Worm (Caenorhabditis elegans) whole organism, young adult: ENCODE data around the gene spcs-3.
A peak's percentile ranks its signal among the peaks of the same experiment; 100 is the strongest.

Experiments used
- B0035.1 ChIP-seq: sonication (generic microtip); optimal IDR thresholded peaks from 2 replicates; lab custom pipeline; 2016; ENCODE audit warnings: missing genetic modification characterization, mild to moderate bottlenecking, missing compliant biosample characterization, missing genotype, missing genetic modification reagents
- C06A6.2 ChIP-seq: fragments of 200-800 bp; sonication (Bioruptor generic); conservative IDR thresholded peaks from 2 replicates; pipeline ENCODE4 v1.3.6; 2022; ENCODE audit warnings: missing genetic modification characterization, missing compliant biosample characterization
- D2030.7 ChIP-seq: fragments of 200-800 bp; sonication (Bioruptor generic); IDR thresholded peaks from 2 replicates; pipeline ENCODE4 v1.3.6; 2022; ENCODE audit warnings: missing genetic modification reagents, missing genetic modification characterization, missing compliant biosample characterization
- F33H1.4 ChIP-seq: fragments of 200-800 bp; sonication (Bioruptor generic); IDR thresholded peaks from 2 replicates; pipeline ENCODE4 v1.3.6; 2022; ENCODE audit warnings: missing genetic modification reagents, missing genetic modification characterization, missing compliant biosample characterization
- F37B4.10 ChIP-seq: fragments of 200-800 bp; sonication (Bioruptor generic); IDR thresholded peaks from 2 replicates; pipeline ENCODE4 v1.3.6; 2022; ENCODE audit warnings: missing genetic modification characterization, missing compliant biosample characterization
- F39B2.1 ChIP-seq: fragments of 200-800 bp; sonication (Bioruptor generic); IDR thresholded peaks from 2 replicates; pipeline ENCODE4 v1.3.6; 2022; ENCODE audit warnings: missing genetic modification reagents, missing genetic modification characterization, missing compliant biosample characterization
- F49E8.2 ChIP-seq: sonication (generic microtip); optimal IDR thresholded peaks from 3 replicates; lab custom pipeline; 2017; ENCODE audit warnings: missing genetic modification characterization, mild to moderate bottlenecking, missing compliant biosample characterization, antibody characterized with exemption, moderate library complexity; ENCODE audit not compliant: insufficient read depth
- F57A8.1 ChIP-seq: fragments of 200-800 bp; sonication (Bioruptor generic); optimal IDR thresholded peaks from 2 replicates; lab custom pipeline; 2018; ENCODE audit warnings: mild to moderate bottlenecking, missing genetic modification characterization, moderate library complexity, missing compliant biosample characterization
- K12H6.12 ChIP-seq: fragments of 200-800 bp; sonication (Bioruptor generic); optimal IDR thresholded peaks from 2 replicates; lab custom pipeline; 2018; ENCODE audit warnings: mild to moderate bottlenecking, missing genetic modification characterization, missing compliant biosample characterization
- akir-1 ChIP-seq: fragments of 200-800 bp; sonication (Bioruptor generic); optimal IDR thresholded peaks from 2 replicates; lab custom pipeline; 2018; ENCODE audit warnings: mild to moderate bottlenecking, missing genetic modification characterization, moderate library complexity, missing compliant biosample characterization
- aptf-2 ChIP-seq: fragments of 200-800 bp; sonication (Bioruptor generic); conservative IDR thresholded peaks from 2 replicates; pipeline ENCODE4 v1.3.6; 2022; ENCODE audit warnings: missing genetic modification reagents, missing genetic modification characterization, missing compliant biosample characterization
- attf-6 ChIP-seq: fragments of 200-800 bp; sonication (Bioruptor generic); IDR thresholded peaks from 2 replicates; pipeline ENCODE4 v1.3.6; 2022; ENCODE audit warnings: missing genetic modification reagents, missing genetic modification characterization, missing compliant biosample characterization
- ccch-3 ChIP-seq: fragments of 200-800 bp; sonication (Bioruptor generic); optimal IDR thresholded peaks from 2 replicates; lab custom pipeline; 2018; ENCODE audit warnings: mild to moderate bottlenecking, missing genetic modification characterization, missing compliant biosample characterization
- cebp-1 ChIP-seq, 2 experiments: fragments of 200-800 bp in 1 of 2; sonication (Bioruptor generic) in 1 of 2; sonication (generic microtip) in 1 of 2; IDR thresholded peaks in 1 of 2; optimal IDR thresholded peaks in 1 of 2; 2 replicates each; pipeline versions ENCODE4 v1.3.6 to Lab custom; 2017 to 2022; ENCODE audit warnings: missing compliant biosample characterization in 2 of 2, missing genetic modification characterization in 2 of 2, mild to moderate bottlenecking in 1 of 2, missing genetic modification reagents in 1 of 2, moderate library complexity in 1 of 2
- cebp-2 ChIP-seq: fragments of 200-800 bp; sonication (Bioruptor generic); IDR thresholded peaks from 2 replicates; pipeline ENCODE4 v1.3.6; 2022; ENCODE audit warnings: missing genetic modification characterization, missing compliant biosample characterization
- chd-7 ChIP-seq: sonication (generic microtip); optimal IDR thresholded peaks from 2 replicates; lab custom pipeline; 2016; ENCODE audit warnings: mild to moderate bottlenecking, missing genetic modification characterization, moderate library complexity, missing compliant biosample characterization
- die-1 ChIP-seq: sonication (generic microtip); optimal IDR thresholded peaks from 2 replicates; lab custom pipeline; 2016; ENCODE audit warnings: missing genotype, mild to moderate bottlenecking, missing genetic modification characterization, missing compliant biosample characterization
- dox-1 ChIP-seq: fragments of 200-800 bp; sonication (Bioruptor generic); IDR thresholded peaks from 2 replicates; pipeline ENCODE4 v1.3.6; 2022; ENCODE audit warnings: missing genetic modification reagents, missing genetic modification characterization, missing compliant biosample characterization
- dpl-1 ChIP-seq: fragments of 150-350 bp; optimal IDR thresholded peaks from 2 replicates; lab custom pipeline; 2014; ENCODE audit warnings: missing biosample characterization, missing genetic modification reagents, missing genetic modification characterization
- efl-1 ChIP-seq: fragments of 150-350 bp; optimal IDR thresholded peaks from 2 replicates; lab custom pipeline; 2014; ENCODE audit warnings: missing biosample characterization, missing genetic modification reagents, missing genetic modification characterization
- egl-44 ChIP-seq: fragments of 200-800 bp; sonication (Bioruptor generic); IDR thresholded peaks from 2 replicates; pipeline ENCODE4 v1.3.6; 2022; ENCODE audit warnings: missing genetic modification reagents, missing genetic modification characterization, missing compliant biosample characterization
- ets-4 ChIP-seq: fragments of 200-800 bp; sonication (Bioruptor generic); optimal IDR thresholded peaks from 2 replicates; lab custom pipeline; 2018; ENCODE audit warnings: mild to moderate bottlenecking, missing genetic modification characterization, missing compliant biosample characterization
- him-1 ChIP-seq: sonication (generic microtip); optimal IDR thresholded peaks from 2 replicates; lab custom pipeline; 2016; ENCODE audit warnings: missing genotype, missing genetic modification reagents, missing genetic modification characterization, missing compliant biosample characterization
- hmg-1.2 ChIP-seq: fragments of 200-800 bp; sonication (Bioruptor generic); IDR thresholded peaks from 2 replicates; pipeline ENCODE4 v1.3.6; 2022; ENCODE audit warnings: missing genetic modification reagents, missing genetic modification characterization, missing compliant biosample characterization
- hsf-1 ChIP-seq: fragments of 200-800 bp; sonication (Bioruptor generic); IDR thresholded peaks from 2 replicates; pipeline ENCODE4 v1.3.6; 2022; ENCODE audit warnings: missing genetic modification reagents, missing genetic modification characterization, missing compliant biosample characterization
- let-607 ChIP-seq, 2 experiments: fragments of 200-800 bp in 1 of 2; sonication (Bioruptor generic) in 1 of 2; sonication (generic microtip) in 1 of 2; optimal IDR thresholded peaks; 2 replicates each; lab custom pipeline; 2016 to 2018; ENCODE audit warnings: mild to moderate bottlenecking in 2 of 2, missing compliant biosample characterization in 2 of 2, missing genetic modification characterization in 2 of 2, moderate library complexity in 2 of 2, missing genotype in 1 of 2
- lin-26 ChIP-seq: fragments of 200-800 bp; sonication (Bioruptor generic); IDR thresholded peaks from 2 replicates; pipeline ENCODE4 v1.3.6; 2022; ENCODE audit warnings: missing genetic modification reagents, missing genetic modification characterization, missing compliant biosample characterization
- lsl-1 ChIP-seq: fragments of 200-800 bp; sonication (Bioruptor generic); optimal IDR thresholded peaks from 2 replicates; lab custom pipeline; 2018; ENCODE audit warnings: mild to moderate bottlenecking, missing genetic modification characterization, moderate library complexity, missing compliant biosample characterization
- madf-10 ChIP-seq: sonication (generic microtip); optimal IDR thresholded peaks from 2 replicates; lab custom pipeline; 2016; ENCODE audit warnings: mild to moderate bottlenecking, missing genetic modification characterization, missing compliant biosample characterization
- madf-6 ChIP-seq: fragments of 200-800 bp; sonication (Bioruptor generic); IDR thresholded peaks from 2 replicates; pipeline ENCODE4 v1.3.6; 2022; ENCODE audit warnings: missing genetic modification reagents, missing genetic modification characterization, missing compliant biosample characterization
- madf-8 ChIP-seq: fragments of 200-800 bp; sonication (Bioruptor generic); conservative IDR thresholded peaks from 2 replicates; pipeline ENCODE4 v1.3.6; 2022; ENCODE audit warnings: missing genetic modification reagents, missing genetic modification characterization, missing compliant biosample characterization
- mcd-1 ChIP-seq: fragments of 200-800 bp; sonication (Bioruptor generic); IDR thresholded peaks from 2 replicates; pipeline ENCODE4 v1.3.6; 2022; ENCODE audit warnings: missing genetic modification reagents, missing genetic modification characterization, missing compliant biosample characterization
- mel-28 ChIP-seq: sonication (generic microtip); optimal IDR thresholded peaks from 2 replicates; lab custom pipeline; 2016; ENCODE audit warnings: borderline replicate concordance, mild to moderate bottlenecking, missing genetic modification characterization, missing compliant biosample characterization
- nfyb-1 ChIP-seq: fragments of 200-800 bp; sonication (Bioruptor generic); IDR thresholded peaks from 2 replicates; pipeline ENCODE4 v1.3.6; 2022; ENCODE audit warnings: missing genetic modification reagents, missing genetic modification characterization, missing compliant biosample characterization
- pha-4 ChIP-seq: fragments of 150-350 bp; sonication (generic microtip); optimal IDR thresholded peaks from 2 replicates; lab custom pipeline; 2014; ENCODE audit warnings: missing biosample characterization, missing genetic modification reagents, missing genetic modification characterization
- tbp1 ChIP-seq: fragments of 200-800 bp; sonication (Bioruptor generic); optimal IDR thresholded peaks from 2 replicates; lab custom pipeline; 2018; ENCODE audit warnings: mild to moderate bottlenecking, missing genetic modification characterization, missing compliant biosample characterization
- xnd-1 ChIP-seq: sonication (generic microtip); optimal IDR thresholded peaks from 2 replicates; lab custom pipeline; 2016; ENCODE audit warnings: missing genotype, missing genetic modification reagents, missing genetic modification characterization, missing compliant biosample characterization
- zfh-2 ChIP-seq: fragments of 200-800 bp; sonication (Bioruptor generic); conservative IDR thresholded peaks from 2 replicates; pipeline ENCODE4 v1.3.6; 2022; ENCODE audit warnings: missing genetic modification reagents, missing genetic modification characterization, missing compliant biosample characterization
- ztf-25 ChIP-seq: fragments of 200-800 bp; sonication (Bioruptor generic); IDR thresholded peaks from 2 replicates; pipeline ENCODE4 v1.3.6; 2022; ENCODE audit warnings: missing genetic modification reagents, missing genetic modification characterization, missing compliant biosample characterization

Gene spcs-3

DNA sequence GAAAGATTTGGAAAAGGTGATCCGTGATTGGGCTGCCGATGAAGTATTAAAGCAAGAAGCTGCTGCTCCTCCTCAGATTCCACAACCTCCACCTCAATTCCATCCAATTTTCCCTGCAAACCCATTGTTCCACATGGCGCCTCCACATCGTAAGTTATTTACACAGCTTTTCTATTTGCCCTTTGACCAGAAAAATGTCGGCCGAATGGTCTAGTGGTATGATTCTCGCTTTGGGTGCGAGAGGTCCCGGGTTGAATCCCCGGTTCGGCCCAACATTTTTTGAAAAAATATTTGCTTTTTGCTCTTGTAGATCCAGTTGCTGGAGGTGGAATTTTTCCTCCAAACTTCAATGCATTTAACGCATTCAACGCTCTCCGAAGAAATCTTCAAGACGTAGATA lies 24.4 kb downstream of the spcs-3 start (continued):
- TF ChIP-seq cebp-2 (GFP tag; lab: Robert Waterston, UW) (no peak), mcd-1 (GFP tag; lab: Robert Waterston, UW) (no peak), F49E8.2 (peak; percentile 7), lin-26 (GFP tag; lab: Robert Waterston, UW) (peak; percentile 76), ets-4 (GFP tag; lab: Kevin White, UChicago) (no peak)
- TF ChIP-seq, all 124 proteins: peak for 15

DNA sequence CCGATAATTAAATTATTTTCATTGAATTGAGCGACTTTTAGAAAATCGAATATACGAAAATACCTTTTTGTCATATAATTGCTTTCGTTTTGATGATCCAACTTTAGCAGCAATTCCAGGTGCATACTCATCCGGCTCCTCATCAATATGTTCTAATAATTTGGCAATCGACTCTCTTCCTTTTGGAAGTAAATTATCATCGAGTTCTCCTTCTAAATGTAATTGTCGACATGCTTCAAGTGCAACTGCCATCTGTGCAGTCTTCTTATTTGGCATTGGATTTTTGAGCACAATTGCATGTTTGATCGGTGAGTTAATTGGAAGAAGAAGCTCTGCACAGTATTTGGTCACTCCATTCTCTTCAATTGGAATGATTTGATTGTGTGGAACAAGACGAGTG lies 32.4 kb downstream of the spcs-3 start:
- no peak for TF ChIP-seq zfh-2
- TF ChIP-seq ztf-25: no peak
- no peak for TF ChIP-seq chd-7 (tag; lab: Kevin White, UChicago)
- no peak for TF ChIP-seq dox-1 (GFP tag; lab: Robert Waterston, UW)
- no peak for TF ChIP-seq madf-10 (tag; lab: Kevin White, UChicago)
- TF ChIP-seq egl-44 (GFP tag; lab: Robert Waterston, UW): no peak
- TF ChIP-seq lsl-1: no peak
- no peak for TF ChIP-seq let-607 (tag; optimal IDR thresholded peaks at IDR 0.05; lab: Kevin White, UChicago)
- TF ChIP-seq aptf-2 (GFP tag; lab: Robert Waterston, UW): no peak
- TF ChIP-seq F39B2.1: no peak
- TF ChIP-seq F57A8.1 (GFP tag; lab: Kevin White, UChicago): no peak
- TF ChIP-seq pha-4 (tag; lab: Kevin White, UChicago): no peak
- TF ChIP-seq F37B4.10 (GFP tag; lab: Robert Waterston, UW): no peak
- TF ChIP-seq ets-4 (GFP tag; lab: Kevin White, UChicago): no peak

DNA sequence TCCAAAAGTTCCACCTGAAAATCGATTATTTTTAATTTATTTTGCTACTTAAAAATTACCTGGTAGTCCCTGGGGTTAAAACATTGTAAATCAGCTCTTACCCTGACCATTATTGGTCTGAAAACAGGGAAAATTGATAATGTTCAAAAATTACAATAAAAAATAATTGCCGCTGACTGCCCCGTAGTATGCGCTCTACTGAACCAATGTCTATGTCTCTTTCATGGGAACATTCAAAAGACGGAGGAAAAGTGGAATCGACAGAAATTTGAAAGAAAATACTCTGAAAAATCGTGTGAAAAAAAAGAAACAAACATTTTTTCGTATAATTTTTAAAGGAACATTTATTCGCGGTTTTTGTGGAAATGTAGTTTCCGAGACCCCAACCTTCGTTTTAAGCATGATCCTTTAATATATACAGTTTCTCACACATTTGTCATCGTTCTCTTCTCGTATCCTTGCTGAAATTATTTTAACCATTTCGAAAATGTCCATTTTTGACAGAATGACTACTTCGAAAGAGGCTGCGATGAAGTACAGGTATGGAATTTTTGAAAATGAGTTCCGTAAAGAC lies 35.4 kb downstream of the spcs-3 start, which contains the start of the genes dcr-1 and apc-2:
Gene dcr-1 (minus strand): TSS at position 117 of the 574 bp plus-strand sequence.
Gene apc-2 (plus strand): TSS at position 465 of the 574 bp plus-strand sequence.
- no peak for TF ChIP-seq K12H6.12 (tag; lab: Kevin White, UChicago)
- TF ChIP-seq madf-6 (GFP tag; lab: Robert Waterston, UW): 0 out of 2 replicates have a peak, but pooled peaks have one; percentile 35
- peak; percentile 68 for TF ChIP-seq lsl-1
- peak; percentile 36 for TF ChIP-seq dpl-1
- TF ChIP-seq die-1 (tag; lab: Kevin White, UChicago): no peak
- peak; percentile 63 for TF ChIP-seq F33H1.4 (GFP tag; lab: Robert Waterston, UW)
- TF ChIP-seq D2030.7 (GFP tag; lab: Robert Waterston, UW): peak; percentile 32; the same call in 1 of the 2 replicates
- TF ChIP-seq ccch-3 (GFP tag; lab: Kevin White, UChicago): no peak
- no peak for TF ChIP-seq nfyb-1 (GFP tag; lab: Robert Waterston, UW)
- TF ChIP-seq efl-1: peak; percentile 67
- TF ChIP-seq him-1 (tag; lab: Kevin White, UChicago): no peak

DNA sequence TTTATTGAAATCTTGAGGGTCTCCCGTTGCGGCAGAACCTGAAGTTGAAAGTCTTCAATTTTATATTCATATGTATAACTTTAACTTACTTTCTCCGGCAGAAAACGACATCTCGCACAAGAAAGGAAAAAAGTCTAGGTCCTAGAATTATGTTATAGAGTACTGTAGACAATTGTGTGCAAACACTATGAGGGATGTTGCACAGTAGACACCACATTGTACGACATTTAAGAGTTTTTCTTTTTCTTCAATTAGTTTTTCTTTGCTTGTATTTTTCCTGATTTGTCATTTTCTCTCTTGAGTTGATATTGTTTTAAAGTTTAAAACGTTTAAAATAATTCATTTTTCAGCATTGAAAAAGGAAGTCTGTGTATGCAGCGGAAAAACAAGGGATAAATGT lies 40.5 kb downstream of the spcs-3 start, which contains the start of the genes K06H7.7 and grp-1:
Gene K06H7.7 (minus strand): TSS at position 121 of the 400 bp plus-strand sequence.
Gene grp-1 (plus strand): TSS at position 351 of the 400 bp plus-strand sequence.
- TF ChIP-seq madf-6 (GFP tag; lab: Robert Waterston, UW) (peak; percentile 31; the same call in 1 of the 2 replicates), D2030.7 (GFP tag; lab: Robert Waterston, UW) (no peak), nfyb-1 (GFP tag; lab: Robert Waterston, UW) (no peak), mcd-1 (GFP tag; lab: Robert Waterston, UW) (no peak; the same call in 1 of the 2 replicates), madf-8 (GFP tag; lab: Robert Waterston, UW) (no peak), dox-1 (GFP tag; lab: Robert Waterston, UW) (no peak), C06A6.2 (GFP tag; lab: Robert Waterston, UW) (no peak), tbp1 (GFP tag; lab: Kevin White, UChicago) (peak; percentile 1), mel-28 (no peak), lsl-1 (peak; percentile 77), attf-6 (no peak), B0035.1 (tag; lab: Kevin White, UChicago) (no peak), hmg-1.2 (GFP tag; lab: Robert Waterston, UW) (peak; percentile 27; the same call in 1 of the 2 replicates), cebp-1 (GFP tag; IDR thresholded peaks at IDR 0.05; lab: Robert Waterston, UW) (no peak), cebp-1 (tag; optimal IDR thresholded peaks at IDR 0.05; lab: Kevin White, UChicago) (no peak), F33H1.4 (GFP tag; lab: Robert Waterston, UW) (0 out of 2 replicates have a peak, but pooled peaks have one; percentile 26), lin-26 (GFP tag; lab: Robert Waterston, UW) (no peak), akir-1 (GFP tag; lab: Kevin White, UChicago) (no peak), ets-4 (GFP tag; lab: Kevin White, UChicago) (no peak), efl-1 (no peak), xnd-1 (tag; lab: Kevin White, UChicago) (no peak), hsf-1 (GFP tag; lab: Robert Waterston, UW) (no peak)
- TF ChIP-seq, all 124 proteins: peak for 5
